Fruit fly (Drosophila melanogaster) whole organism: ENCODE measurements around the gene Amun.
"Not testable (repeated sequence)": the region's sequence is repeated elsewhere in the genome, so short reads cannot be mapped to it uniquely, and the experiment has no call there.

Experiments used
- CG8478 ChIP-seq: fragments of >200 bp; optimal IDR thresholded peaks from 2 replicates; lab custom pipeline; 2018; ENCODE audit warnings: inconsistent platforms
- Dll ChIP-seq: fragments of >200 bp; optimal IDR thresholded peaks from 2 replicates; lab custom pipeline; 2017
- EcR ChIP-seq, 2 experiments: fragments of >200 bp; optimal IDR thresholded peaks; 2 replicates each; lab custom pipeline; 2017; ENCODE audit warnings: missing biosample characterization in 2 of 2, missing genetic modification characterization in 2 of 2, missing genetic modification reagents in 2 of 2
- psq ChIP-seq: fragments of >200 bp; optimal IDR thresholded peaks from 2 replicates; lab custom pipeline; 2017
- usp ChIP-seq: fragments of >200 bp; optimal IDR thresholded peaks from 2 replicates; lab custom pipeline; 2017; ENCODE audit warnings: missing biosample characterization, missing genetic modification characterization, mixed read lengths

DNA sequence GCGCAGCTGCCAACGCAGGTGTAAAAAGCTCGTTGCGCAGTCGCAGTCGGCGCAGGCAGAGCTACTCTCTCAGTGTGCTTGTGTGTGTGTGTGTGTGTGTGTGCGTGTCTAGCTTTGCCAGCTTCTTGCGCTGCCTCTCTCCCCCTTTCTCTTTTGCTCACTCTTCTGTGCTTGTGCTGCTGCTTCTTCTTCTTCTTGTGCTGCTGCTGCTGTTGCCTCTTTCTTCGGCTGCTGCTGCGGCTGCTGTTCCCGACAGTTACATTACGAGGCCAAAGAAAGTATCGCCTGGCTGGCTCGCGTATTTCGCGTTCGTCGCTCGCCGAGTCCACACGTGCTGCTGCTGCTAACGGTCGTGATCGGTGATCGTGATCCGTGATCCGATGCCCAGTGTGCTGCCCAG lies 38.6 kb upstream of the Amun start, which contains the start of gene m:
- TF ChIP-seq CG8478; Dll; usp (GFP tag; lab: Kevin White, UChicago); psq (lab: Kevin White, UChicago); EcR (GFP tag; optimal IDR thresholded peaks at IDR 0.05; lab: Kevin White, UChicago): not testable (repeated sequence)
